Fruit fly (Drosophila melanogaster): ENCODE measurements around the gene CG31715.
A peak's percentile ranks its signal among the peaks of the same experiment; 100 is the strongest.

Gene CG31715

dm6 chr2L:10299810-10300147 is 41.6 kb upstream of the CG31715 start, which contains the start of gene CYLD (continued):
- no peak for TF ChIP-seq CG31365 (tag; optimal IDR thresholded peaks at IDR 0.05)
- peak; percentile 68 for TF ChIP-seq tap (tag; optimal IDR thresholded peaks at IDR 0.05)
- no peak for TF ChIP-seq CG10543 (GFP tag; optimal IDR thresholded peaks at IDR 0.05)
- peak; percentile 59 for TF ChIP-seq onecut (GFP tag; IDR thresholded peaks at IDR 0.05)
- peak; percentile 59 for TF ChIP-seq CG1602 (GFP tag; optimal IDR thresholded peaks at IDR 0.05)
- no peak for TF ChIP-seq CG2199 (GFP tag; IDR thresholded peaks at IDR 0.05)
- TF ChIP-seq Opbp (GFP tag; IDR thresholded peaks at IDR 0.05; ENCODE audit: partially characterized antibody) = no peak
- no peak for TF ChIP-seq NFAT (GFP tag; IDR thresholded peaks at IDR 0.05)
- peak; percentile 35 for TF ChIP-seq CG18619 (GFP tag; optimal IDR thresholded peaks at IDR 0.05)
- TF ChIP-seq Optix (GFP tag; IDR thresholded peaks at IDR 0.05) = no peak
- TF ChIP-seq amos (GFP tag; IDR thresholded peaks at IDR 0.05; ENCODE audit: partially characterized antibody) = no peak
- TF ChIP-seq CG6683 (GFP tag; optimal IDR thresholded peaks at IDR 0.05) = peak; percentile 57
- no peak for TF ChIP-seq shn (GFP tag; optimal IDR thresholded peaks at IDR 0.05)
- TF ChIP-seq ken (GFP tag; IDR thresholded peaks at IDR 0.05) = no peak; the same call in 2 of the 3 replicates
- peak; percentile 66 for TF ChIP-seq Nf-YB (GFP tag; optimal IDR thresholded peaks at IDR 0.05)
- no peak for TF ChIP-seq pb (GFP tag; optimal IDR thresholded peaks at IDR 0.05)
- no peak for TF ChIP-seq aop (GFP tag; IDR thresholded peaks at IDR 0.05)
- TF ChIP-seq Hr51 (GFP tag; optimal IDR thresholded peaks at IDR 0.05) = peak in 1 of 2 experiments; percentile 81
- peak; percentile 56 for TF ChIP-seq tio (GFP tag; optimal IDR thresholded peaks at IDR 0.05)
- no peak for TF ChIP-seq CG31224 (GFP tag; IDR thresholded peaks at IDR 0.05)
- no peak for TF ChIP-seq C15 (GFP tag; IDR thresholded peaks at IDR 0.05)
- no peak for TF ChIP-seq Atf3 (GFP tag; optimal IDR thresholded peaks at IDR 0.05)
- peak; percentile 40; the same call in 1 of the 2 replicates for TF ChIP-seq Adf1 (GFP tag; IDR thresholded peaks at IDR 0.05)
- TF ChIP-seq pum (GFP tag; optimal IDR thresholded peaks at IDR 0.05) = no peak
- no peak for TF ChIP-seq pita (GFP tag; optimal IDR thresholded peaks at IDR 0.05)
- no peak; the same call in 2 of the 3 replicates for TF ChIP-seq Aef1 (GFP tag; IDR thresholded peaks at IDR 0.05)
- TF ChIP-seq Camta (GFP tag; optimal IDR thresholded peaks at IDR 0.05) = peak; percentile 5
- no peak for TF ChIP-seq tup (GFP tag; optimal IDR thresholded peaks at IDR 0.05)
- TF ChIP-seq CG3163 (GFP tag; optimal IDR thresholded peaks at IDR 0.05) = no peak
- TF ChIP-seq CG34422 (GFP tag; IDR thresholded peaks at IDR 0.05) = no peak; the same call in 2 of the 3 replicates
- no peak; the same call in 1 of the 2 replicates for TF ChIP-seq Ptx1 (GFP tag; IDR thresholded peaks at IDR 0.05)
- peak; percentile 15 for TF ChIP-seq BEAF-32 (GFP tag; optimal IDR thresholded peaks at IDR 0.05)
- no peak for TF ChIP-seq Hmr (GFP tag; optimal IDR thresholded peaks at IDR 0.05)
- no peak for TF ChIP-seq kah (GFP tag; optimal IDR thresholded peaks at IDR 0.05)
- TF ChIP-seq abd-A (tag; optimal IDR thresholded peaks at IDR 0.05) = no peak
- TF ChIP-seq ato (GFP tag; IDR thresholded peaks at IDR 0.05; ENCODE audit: partially characterized antibody) = no peak
- TF ChIP-seq klu (GFP tag; IDR thresholded peaks at IDR 0.05) = no peak
- peak in 1 of 2 experiments; percentile 64 for TF ChIP-seq Eip74EF (GFP tag; optimal IDR thresholded peaks at IDR 0.05)
- TF ChIP-seq CG10565 (GFP tag; optimal IDR thresholded peaks at IDR 0.05) = no peak
- TF ChIP-seq Hr39 (optimal IDR thresholded peaks at IDR 0.05) = no peak
- no peak for TF ChIP-seq CG7987 (GFP tag; optimal IDR thresholded peaks at IDR 0.05)
- TF ChIP-seq CG2120 (GFP tag; optimal IDR thresholded peaks at IDR 0.05) = peak; percentile 76
- TF ChIP-seq CG3065 (GFP tag; optimal IDR thresholded peaks at IDR 0.05) = peak; percentile 47
- no peak; the same call in 1 of the 2 replicates for TF ChIP-seq esg (GFP tag; conservative IDR thresholded peaks at IDR 0.05)
- TF ChIP-seq CG15479 (GFP tag; optimal IDR thresholded peaks at IDR 0.05) = no peak
- peak; percentile 70 for TF ChIP-seq odd (GFP tag; optimal IDR thresholded peaks at IDR 0.05)
- peak; percentile 18 for TF ChIP-seq pho (GFP tag; optimal IDR thresholded peaks at IDR 0.05)
- peak; percentile 44; the same call in 1 of the 2 replicates for TF ChIP-seq CG1024 (GFP tag; IDR thresholded peaks at IDR 0.05)
- peak; percentile 75; the same call in 2 of the 3 replicates for TF ChIP-seq CG17361 (GFP tag; IDR thresholded peaks at IDR 0.05)
- TF ChIP-seq exex (tag; optimal IDR thresholded peaks at IDR 0.05) = no peak
- TF ChIP-seq Bgb (GFP tag; IDR thresholded peaks at IDR 0.05; ENCODE audit: partially characterized antibody) = no peak; the same call in 1 of the 2 replicates
